Fruit fly (Drosophila melanogaster): ENCODE results near the gene CG15743.

CG15743 gene

DNA sequence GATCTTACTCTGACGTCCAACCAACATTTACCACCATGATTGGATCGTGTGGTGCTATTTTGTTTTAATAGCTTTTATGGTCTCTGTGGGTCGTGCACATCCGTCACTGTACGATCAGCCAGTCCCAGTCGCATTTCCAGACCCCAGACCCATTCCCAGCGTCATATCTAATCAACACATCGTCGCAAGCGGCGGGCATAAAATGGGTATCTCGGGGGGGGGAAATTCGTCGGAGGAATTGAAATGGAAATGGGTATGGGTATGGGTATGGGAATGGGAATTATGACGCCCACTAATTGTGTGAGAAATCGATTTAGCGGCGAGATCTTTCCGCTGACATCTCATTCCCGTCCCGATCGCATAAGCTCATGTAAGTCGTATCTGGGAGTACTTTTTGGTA is 25.3 kb downstream of the CG15743 start (continued):
- no peak for TF ChIP-seq Atf3 (GFP tag; optimal IDR thresholded peaks at IDR 0.05)
- TF ChIP-seq ci (GFP tag; IDR thresholded peaks at IDR 0.05) = 0 out of 3 replicates have a peak, but pooled peaks have one; percentile 40
- TF ChIP-seq CG1647 (GFP tag; optimal IDR thresholded peaks at IDR 0.05) = no peak
- TF ChIP-seq GATAe (GFP tag; conservative IDR thresholded peaks at IDR 0.05) = peak; percentile 84
- no peak for TF ChIP-seq gt (GFP tag; IDR thresholded peaks at IDR 0.05)
- TF ChIP-seq HLH54F (GFP tag; optimal IDR thresholded peaks at IDR 0.05) = no peak
- no peak for TF ChIP-seq CG10366 (GFP tag; IDR thresholded peaks at IDR 0.05)
- no peak for TF ChIP-seq Dll (GFP tag; IDR thresholded peaks at IDR 0.05; ENCODE audit: partially characterized antibody)
- TF ChIP-seq unc-4 (GFP tag; IDR thresholded peaks at IDR 0.05; ENCODE audit: partially characterized antibody) = no peak
- TF ChIP-seq HHEX (GFP tag; optimal IDR thresholded peaks at IDR 0.05) = peak; percentile 3
- TF ChIP-seq slp2 (GFP tag; optimal IDR thresholded peaks at IDR 0.05) = no peak
- TF ChIP-seq sima (GFP tag; optimal IDR thresholded peaks at IDR 0.05) = no peak
- TF ChIP-seq gcm (GFP tag; optimal IDR thresholded peaks at IDR 0.05) = no peak
- TF ChIP-seq bowl (GFP tag; IDR thresholded peaks at IDR 0.05) = no peak
- TF ChIP-seq Ravus (GFP tag; IDR thresholded peaks at IDR 0.05) = no peak
- no peak for TF ChIP-seq Xrp1 (GFP tag; IDR thresholded peaks at IDR 0.05)
- no peak for TF ChIP-seq Antp (GFP tag; optimal IDR thresholded peaks at IDR 0.05)
- no peak for TF ChIP-seq CG9215 (GFP tag; IDR thresholded peaks at IDR 0.05)
- no peak for TF ChIP-seq her (GFP tag; optimal IDR thresholded peaks at IDR 0.05)
- no peak for TF ChIP-seq p53 (GFP tag; optimal IDR thresholded peaks at IDR 0.05)
- no peak for TF ChIP-seq TFAM (GFP tag; optimal IDR thresholded peaks at IDR 0.05)
- no peak for TF ChIP-seq Dek (tag; optimal IDR thresholded peaks at IDR 0.05)
- no peak; the same call in 1 of the 2 replicates for TF ChIP-seq CG32532 (GFP tag; IDR thresholded peaks at IDR 0.05)
- no peak for TF ChIP-seq ssp (GFP tag; IDR thresholded peaks at IDR 0.05)
- no peak for TF ChIP-seq CG13287 (GFP tag; IDR thresholded peaks at IDR 0.05; ENCODE audit: partially characterized antibody)
- peak; percentile 9 for TF ChIP-seq gsb-n (tag; optimal IDR thresholded peaks at IDR 0.05)

dm6 chrX:13312200-13312599 is 26.7 kb downstream of the CG15743 start:
- TF ChIP-seq D (optimal IDR thresholded peaks at IDR 0.05) (no peak), D (GFP tag; optimal IDR thresholded peaks at IDR 0.05) (no peak), CG3726 (GFP tag; IDR thresholded peaks at IDR 0.05) (no peak), row (GFP tag; IDR thresholded peaks at IDR 0.05) (0 out of 3 replicates have a peak, but pooled peaks have one; percentile 9), Drgx (GFP tag; IDR thresholded peaks at IDR 0.05) (peak; percentile 68), Dref (GFP tag; IDR thresholded peaks at IDR 0.05) (no peak), pnt (GFP tag; optimal IDR thresholded peaks at IDR 0.05) (no peak), Blimp-1 (GFP tag; optimal IDR thresholded peaks at IDR 0.05) (peak; percentile 8), bsh (GFP tag; optimal IDR thresholded peaks at IDR 0.05) (peak in 1 of 2 experiments; percentile 34), CG6765 (GFP tag; optimal IDR thresholded peaks at IDR 0.05) (no peak), fru (optimal IDR thresholded peaks at IDR 0.05) (no peak), nom (GFP tag; optimal IDR thresholded peaks at IDR 0.05) (peak; percentile 24), lbe (GFP tag; optimal IDR thresholded peaks at IDR 0.05) (peak; percentile 2), CG11504 (tag; optimal IDR thresholded peaks at IDR 0.05) (peak; percentile 15), br (optimal IDR thresholded peaks at IDR 0.05) (no peak), Med (GFP tag) (peak; percentile 25), yki (optimal IDR thresholded peaks at IDR 0.05) (no peak), gem (tag; optimal IDR thresholded peaks at IDR 0.05) (peak; percentile 32), crol (GFP tag; IDR thresholded peaks at IDR 0.05) (peak; percentile 21; the same call in 1 of the 2 replicates)

Measured in whole organism, embryonic.